Fruit fly (Drosophila melanogaster) whole organism, prepupa: ENCODE results near the gene mAcon1.
A peak's percentile ranks its signal among the peaks of the same experiment; 100 is the strongest.

ENCODE experiments used
- Blimp-1 ChIP-seq: fragments of 200-800 bp; sonication (Bioruptor generic); optimal IDR thresholded peaks from 3 replicates; lab custom pipeline; 2017; ENCODE audit warnings: missing biosample characterization, missing genetic modification characterization, mild to moderate bottlenecking, moderate library complexity, missing genetic modification reagents
- CG10631 ChIP-seq: fragments of 200-800 bp; sonication (Bioruptor generic); optimal IDR thresholded peaks from 2 replicates; lab custom pipeline; 2016; ENCODE audit warnings: missing biosample characterization, missing genetic modification characterization
- CG11294 ChIP-seq: fragments of 200-800 bp; sonication (Bioruptor generic); IDR thresholded peaks from 2 replicates; pipeline ENCODE4 v1.3.6; 2022; ENCODE audit warnings: missing biosample characterization, missing genetic modification characterization
- CG11762 ChIP-seq: fragments of 200-800 bp; sonication (Bioruptor generic); optimal IDR thresholded peaks from 3 replicates; lab custom pipeline; 2016; ENCODE audit warnings: missing biosample characterization, missing genetic modification characterization; ENCODE audit not compliant: insufficient read depth
- CG11902 ChIP-seq: fragments of 200-800 bp; sonication (Bioruptor generic); optimal IDR thresholded peaks from 3 replicates; lab custom pipeline; 2016; ENCODE audit warnings: missing biosample characterization, missing genetic modification characterization
- CG15336 ChIP-seq: fragments of 200-800 bp; sonication (Bioruptor generic); IDR thresholded peaks from 2 replicates; pipeline ENCODE4 v1.3.6; 2022; ENCODE audit warnings: missing biosample characterization, missing genetic modification characterization
- CG1621 ChIP-seq: fragments of 200-800 bp; sonication (Bioruptor generic); optimal IDR thresholded peaks from 3 replicates; lab custom pipeline; 2018; ENCODE audit warnings: missing biosample characterization, mild to moderate bottlenecking, missing genetic modification characterization
- CG16779 ChIP-seq: fragments of 200-800 bp; sonication (Bioruptor generic); optimal IDR thresholded peaks from 3 replicates; lab custom pipeline; 2017; ENCODE audit warnings: missing biosample characterization, mild to moderate bottlenecking, missing genetic modification characterization
- CG31627 ChIP-seq: fragments of 200-800 bp; sonication (Bioruptor generic); optimal IDR thresholded peaks from 3 replicates; lab custom pipeline; 2016; ENCODE audit warnings: missing biosample characterization, missing genetic modification characterization
- CG32006 ChIP-seq: fragments of 200-800 bp; sonication (Bioruptor generic); optimal IDR thresholded peaks from 3 replicates; lab custom pipeline; 2017; ENCODE audit warnings: missing biosample characterization, mild to moderate bottlenecking, missing genetic modification characterization
- CG3919 ChIP-seq: fragments of 200-800 bp; sonication (Bioruptor generic); optimal IDR thresholded peaks from 3 replicates; lab custom pipeline; 2016; ENCODE audit warnings: missing biosample characterization, missing genetic modification characterization
- CG4318 ChIP-seq: fragments of 200-800 bp; sonication (Bioruptor generic); optimal IDR thresholded peaks from 3 replicates; lab custom pipeline; 2017; ENCODE audit warnings: missing biosample characterization, mild to moderate bottlenecking, missing genetic modification characterization
- CG6163 ChIP-seq: fragments of 200-800 bp; sonication (Bioruptor generic); IDR thresholded peaks from 3 replicates; pipeline ENCODE4 v1.3.6; 2022; ENCODE audit warnings: missing biosample characterization, missing genetic modification characterization
- CG6276 ChIP-seq: fragments of 200-800 bp; sonication (Bioruptor generic); optimal IDR thresholded peaks from 2 replicates; lab custom pipeline; 2017; ENCODE audit warnings: missing biosample characterization, mild to moderate bottlenecking, missing genetic modification characterization
- CG6792 ChIP-seq: fragments of 200-800 bp; sonication (Bioruptor generic); optimal IDR thresholded peaks from 3 replicates; lab custom pipeline; 2016; ENCODE audit warnings: missing biosample characterization, missing genetic modification characterization
- CG6808 ChIP-seq: fragments of 200-800 bp; sonication (Bioruptor generic); optimal IDR thresholded peaks from 3 replicates; lab custom pipeline; 2017; ENCODE audit warnings: missing biosample characterization, missing genetic modification characterization, mild to moderate bottlenecking, moderate library complexity, missing genetic modification reagents
- CG6854 ChIP-seq: fragments of 200-800 bp; sonication (Bioruptor generic); optimal IDR thresholded peaks from 2 replicates; lab custom pipeline; 2017; ENCODE audit warnings: missing biosample characterization, mild to moderate bottlenecking, missing genetic modification characterization
- CG7368 ChIP-seq: fragments of 200-800 bp; sonication (Bioruptor generic); optimal IDR thresholded peaks from 3 replicates; lab custom pipeline; 2016; ENCODE audit warnings: missing biosample characterization, missing genetic modification characterization
- CG8319 ChIP-seq: fragments of 200-800 bp; sonication (Bioruptor generic); optimal IDR thresholded peaks from 3 replicates; lab custom pipeline; 2016; ENCODE audit warnings: missing biosample characterization, missing genetic modification characterization
- CG8632 ChIP-seq: fragments of 200-800 bp; sonication (Bioruptor generic); optimal IDR thresholded peaks from 3 replicates; lab custom pipeline; 2016; ENCODE audit warnings: missing biosample characterization, missing genetic modification characterization
- Eip75B ChIP-seq: fragments of 200-800 bp; sonication (Bioruptor generic); optimal IDR thresholded peaks from 3 replicates; lab custom pipeline; 2016; ENCODE audit warnings: missing biosample characterization, missing genetic modification characterization
- Eip78C ChIP-seq: fragments of 200-800 bp; sonication (Bioruptor generic); peaks from one replicate; lab custom pipeline; 2016; ENCODE audit warnings: missing biosample characterization, missing genetic modification characterization
- Eip93F ChIP-seq: fragments of 200-800 bp; sonication (Bioruptor generic); optimal IDR thresholded peaks from 2 replicates; lab custom pipeline; 2016; ENCODE audit warnings: missing biosample characterization, mild to moderate bottlenecking, missing genetic modification characterization
- Ets21C ChIP-seq: fragments of 200-800 bp; sonication (Bioruptor generic); optimal IDR thresholded peaks from 3 replicates; lab custom pipeline; 2016; ENCODE audit warnings: missing biosample characterization, missing genetic modification characterization
- Ets96B ChIP-seq: fragments of 200-800 bp; optimal IDR thresholded peaks from 2 replicates; lab custom pipeline; 2019; ENCODE audit warnings: missing biosample characterization, mild to moderate bottlenecking, missing genetic modification characterization, moderate library complexity
- Gug ChIP-seq: fragments of 200-800 bp; sonication (Bioruptor generic); IDR thresholded peaks from 2 replicates; pipeline ENCODE4 v1.3.6; 2022; ENCODE audit warnings: missing biosample characterization, missing genetic modification characterization
- Hr38 ChIP-seq: sonication (Bioruptor generic); optimal IDR thresholded peaks from 2 replicates; lab custom pipeline; 2016; ENCODE audit warnings: missing biosample characterization, missing genetic modification characterization
- Hr39 ChIP-seq: fragments of 200-800 bp; sonication (Bioruptor generic); optimal IDR thresholded peaks from 2 replicates; lab custom pipeline; 2016; ENCODE audit warnings: missing biosample characterization, missing genetic modification characterization
- Hr4 ChIP-seq: fragments of 200-800 bp; sonication (Bioruptor generic); optimal IDR thresholded peaks from 3 replicates; lab custom pipeline; 2016; ENCODE audit warnings: missing biosample characterization, missing genetic modification characterization
- Lpt ChIP-seq: fragments of 200-800 bp; sonication (Bioruptor generic); optimal IDR thresholded peaks from 3 replicates; lab custom pipeline; 2016; ENCODE audit warnings: missing biosample characterization, missing genetic modification characterization
- Met ChIP-seq: fragments of 200-800 bp; sonication (Bioruptor generic); optimal IDR thresholded peaks from 3 replicates; lab custom pipeline; 2016; ENCODE audit warnings: missing biosample characterization, missing genetic modification characterization
- OdsH ChIP-seq: fragments of 200-800 bp; sonication (Bioruptor generic); optimal IDR thresholded peaks from 3 replicates; lab custom pipeline; 2016; ENCODE audit warnings: missing biosample characterization, missing genetic modification characterization
- Smox ChIP-seq: fragments of 200-800 bp; sonication (Bioruptor generic); optimal IDR thresholded peaks from 3 replicates; lab custom pipeline; 2016; ENCODE audit warnings: missing biosample characterization, missing genetic modification characterization
- Sox102F ChIP-seq: fragments of 200-800 bp; sonication (Bioruptor generic); optimal IDR thresholded peaks from 2 replicates; lab custom pipeline; 2016; ENCODE audit warnings: missing biosample characterization, mild to moderate bottlenecking, missing genetic modification characterization
- Sox14 ChIP-seq: fragments of 200-800 bp; sonication (Bioruptor generic); optimal IDR thresholded peaks from 3 replicates; lab custom pipeline; 2016; ENCODE audit warnings: missing biosample characterization, missing genetic modification characterization
- Sox15 ChIP-seq: fragments of 200-800 bp; sonication (Bioruptor generic); optimal IDR thresholded peaks from 3 replicates; lab custom pipeline; 2016; ENCODE audit warnings: missing biosample characterization, missing genetic modification characterization
- achi ChIP-seq: fragments of 200-800 bp; sonication (Bioruptor generic); optimal IDR thresholded peaks from 3 replicates; lab custom pipeline; 2016; ENCODE audit warnings: missing biosample characterization, missing genetic modification characterization
- acj6 ChIP-seq: fragments of 200-800 bp; sonication (Bioruptor generic); optimal IDR thresholded peaks from 3 replicates; lab custom pipeline; 2016; ENCODE audit warnings: missing biosample characterization, missing genetic modification characterization
- cyc ChIP-seq: fragments of 200-800 bp; sonication (Bioruptor generic); optimal IDR thresholded peaks from 3 replicates; lab custom pipeline; 2016; ENCODE audit warnings: missing biosample characterization, missing genetic modification characterization
- dac ChIP-seq: fragments of 200-800 bp; sonication (Bioruptor generic); optimal IDR thresholded peaks from 2 replicates; lab custom pipeline; 2017; ENCODE audit warnings: missing biosample characterization, mild to moderate bottlenecking, missing genetic modification characterization
- eg ChIP-seq: fragments of 200-800 bp; sonication (Bioruptor generic); IDR thresholded peaks from 3 replicates; pipeline ENCODE4 v1.3.6; 2022; ENCODE audit warnings: missing biosample characterization, missing genetic modification characterization
- esn ChIP-seq: fragments of 200-800 bp; sonication (Bioruptor generic); optimal IDR thresholded peaks from 2 replicates; lab custom pipeline; 2016; ENCODE audit warnings: missing biosample characterization, mild to moderate bottlenecking, missing genetic modification characterization, moderate library complexity
- fd85E ChIP-seq: fragments of 200-800 bp; sonication (Bioruptor generic); optimal IDR thresholded peaks from 3 replicates; lab custom pipeline; 2016; ENCODE audit warnings: missing biosample characterization, missing genetic modification characterization
- lz ChIP-seq: fragments of 200-800 bp; sonication (Bioruptor generic); optimal IDR thresholded peaks from 3 replicates; lab custom pipeline; 2016; ENCODE audit warnings: missing biosample characterization, missing genetic modification characterization
- net ChIP-seq: fragments of 200-800 bp; sonication (Bioruptor generic); optimal IDR thresholded peaks from 3 replicates; lab custom pipeline; 2016; ENCODE audit warnings: missing biosample characterization, missing genetic modification characterization
- salr ChIP-seq, 2 experiments: fragments of 200-800 bp; sonication (Bioruptor generic); optimal IDR thresholded peaks; 3 replicates each; lab custom pipeline; 2016 to 2018; ENCODE audit warnings: missing biosample characterization in 2 of 2, missing genetic modification characterization in 2 of 2, mild to moderate bottlenecking in 1 of 2
- spab ChIP-seq: fragments of 200-800 bp; sonication (Bioruptor generic); optimal IDR thresholded peaks from 2 replicates; lab custom pipeline; 2017; ENCODE audit warnings: missing biosample characterization, mild to moderate bottlenecking, missing genetic modification characterization, missing genetic modification reagents
- ss ChIP-seq, 2 experiments: fragments of 200-800 bp; sonication (Bioruptor generic); optimal IDR thresholded peaks; 2 replicates in 1 of 2; 3 replicates in 1 of 2; lab custom pipeline; 2017 to 2018; ENCODE audit warnings: mild to moderate bottlenecking in 2 of 2, missing biosample characterization in 2 of 2, missing genetic modification characterization in 2 of 2, moderate library complexity in 1 of 2
- topi ChIP-seq: fragments of 200-800 bp; sonication (Bioruptor generic); optimal IDR thresholded peaks from 3 replicates; lab custom pipeline; 2016; ENCODE audit warnings: missing biosample characterization, missing genetic modification characterization
- vri ChIP-seq: fragments of 200-800 bp; sonication (Bioruptor generic); optimal IDR thresholded peaks from 3 replicates; lab custom pipeline; 2016; ENCODE audit warnings: missing biosample characterization, mild to moderate bottlenecking, missing genetic modification characterization

mAcon1 gene

DNA sequence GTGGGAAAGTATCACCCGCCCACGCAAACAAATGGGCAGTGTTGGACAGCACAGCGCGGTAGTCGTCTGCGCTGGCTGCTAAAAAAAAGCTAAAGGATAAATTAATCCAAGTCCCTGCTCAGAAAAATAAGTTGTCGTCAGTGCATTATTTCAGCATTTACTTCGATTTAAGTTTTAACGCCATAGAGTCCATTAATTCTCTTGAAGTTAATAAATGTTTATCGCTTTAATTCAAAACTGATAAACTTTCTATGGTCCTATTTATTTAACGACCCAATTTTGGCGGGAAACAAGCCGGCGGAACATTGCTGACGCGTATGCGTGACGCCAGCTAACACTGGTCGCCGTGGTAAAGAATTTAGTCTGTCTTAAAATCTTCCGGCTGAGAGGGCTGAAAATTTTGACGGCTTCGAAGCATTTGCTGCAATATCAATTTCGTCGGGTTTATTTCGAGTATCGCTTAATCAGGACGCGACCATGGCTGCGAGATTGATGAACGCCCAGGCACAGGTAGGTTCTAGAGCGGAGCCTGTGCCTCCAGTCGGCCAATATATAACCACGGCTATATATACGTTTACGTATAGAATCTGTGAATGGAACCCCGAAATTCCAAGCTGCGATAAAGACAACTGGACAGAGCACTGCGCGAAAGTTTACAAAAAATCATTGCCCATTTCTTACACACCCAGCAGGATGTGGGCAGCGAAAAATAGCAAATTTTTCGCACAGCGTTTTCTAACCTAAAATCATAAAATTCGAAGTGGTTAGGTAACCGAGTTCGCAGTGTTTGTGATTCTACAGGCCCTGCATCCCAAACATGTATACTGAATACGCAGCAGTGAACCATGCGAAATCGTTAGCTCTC lies at the start of gene mAcon1, which contains the start of the genes CG43345 and CG43346:
mAcon1 (plus strand) TSS at position 276 of the 865 bp plus-strand sequence.
CG43345 (minus strand) TSS at position 287 of the 865 bp plus-strand sequence.
CG43346 (minus strand) TSS at position 287 of the 865 bp plus-strand sequence.
- peak; percentile 64 for TF ChIP-seq CG1621 (tag; lab: Kevin White, UChicago)
- peak; percentile 83 for TF ChIP-seq Hr39 (GFP tag; lab: Kevin White, UChicago)
- TF ChIP-seq spab (GFP tag; lab: Kevin White, UChicago): no peak
- TF ChIP-seq CG6808 (GFP tag; lab: Kevin White, UChicago): no peak
- no peak for TF ChIP-seq CG32006 (GFP tag; lab: Kevin White, UChicago)
- peak; percentile 83 for TF ChIP-seq Eip75B (GFP tag; lab: Kevin White, UChicago)
- TF ChIP-seq Ets96B: peak; percentile 66
- TF ChIP-seq CG11762: peak; percentile 69
- peak; percentile 77 for TF ChIP-seq CG11902 (GFP tag; lab: Kevin White, UChicago)
- TF ChIP-seq CG8632 (GFP tag; lab: Kevin White, UChicago): peak; percentile 66
- peak; percentile 83 for TF ChIP-seq Sox14 (GFP tag; lab: Kevin White, UChicago)
- TF ChIP-seq Eip93F: no peak
- peak; percentile 45; the same call in 1 of the 3 replicates for TF ChIP-seq CG6163 (GFP tag; lab: Robert Waterston, UW)
- no peak for TF ChIP-seq net (GFP tag; lab: Kevin White, UChicago)
- TF ChIP-seq Eip78C: peak; percentile 93
- no peak for TF ChIP-seq achi (GFP tag; lab: Kevin White, UChicago)
- peak; percentile 84 for TF ChIP-seq OdsH (GFP tag; lab: Kevin White, UChicago)
- peak; percentile 76 for TF ChIP-seq CG8319 (GFP tag; lab: Kevin White, UChicago)
- TF ChIP-seq CG6854 (GFP tag; lab: Kevin White, UChicago): peak; percentile 60
- peak in 1 of 2 experiments; percentile 79 for TF ChIP-seq ss (GFP tag; optimal IDR thresholded peaks at IDR 0.05; lab: Kevin White, UChicago)
- peak; percentile 57 to 66 for TF ChIP-seq salr (GFP tag; optimal IDR thresholded peaks at IDR 0.05; lab: Kevin White, UChicago)
- TF ChIP-seq Sox15 (GFP tag; lab: Kevin White, UChicago): peak; percentile 80
- TF ChIP-seq CG10631 (GFP tag; lab: Kevin White, UChicago): peak; percentile 80
- TF ChIP-seq Hr38: no peak
- TF ChIP-seq fd85E (GFP tag; lab: Kevin White, UChicago): peak; percentile 47
- TF ChIP-seq vri (GFP tag; lab: Kevin White, UChicago): peak; percentile 80
- TF ChIP-seq CG4318: no peak
- TF ChIP-seq cyc (GFP tag; lab: Kevin White, UChicago): peak; percentile 87
- TF ChIP-seq Blimp-1 (GFP tag; lab: Kevin White, UChicago): no peak
- TF ChIP-seq CG15336 (GFP tag; lab: Robert Waterston, UW): peak; percentile 35; the same call in 1 of the 2 replicates
- peak; percentile 43 for TF ChIP-seq dac (GFP tag; lab: Kevin White, UChicago)
- TF ChIP-seq eg: no peak
- no peak for TF ChIP-seq Met
- TF ChIP-seq acj6 (GFP tag; lab: Kevin White, UChicago): peak; percentile 82
- peak; percentile 87 for TF ChIP-seq topi (GFP tag; lab: Kevin White, UChicago)
- TF ChIP-seq CG3919 (GFP tag; lab: Kevin White, UChicago): no peak
- TF ChIP-seq Ets21C: no peak
- TF ChIP-seq CG6792 (GFP tag; lab: Kevin White, UChicago): peak; percentile 79
- peak; percentile 90 for TF ChIP-seq lz
- no peak for TF ChIP-seq Hr4 (GFP tag; lab: Kevin White, UChicago)
- no peak for TF ChIP-seq CG6276 (GFP tag; lab: Kevin White, UChicago)
- TF ChIP-seq Sox102F (GFP tag; lab: Kevin White, UChicago): no peak
- peak; percentile 94 for TF ChIP-seq CG31627 (GFP tag; lab: Kevin White, UChicago)
- TF ChIP-seq CG7368 (GFP tag; lab: Kevin White, UChicago): no peak
- TF ChIP-seq Smox (GFP tag; lab: Kevin White, UChicago): no peak
- TF ChIP-seq CG11294 (GFP tag; lab: Robert Waterston, UW): peak; percentile 16; the same call in 1 of the 2 replicates
- TF ChIP-seq Gug (GFP tag; lab: Robert Waterston, UW): peak; percentile 73
- peak; percentile 89 for TF ChIP-seq esn
- TF ChIP-seq Lpt: peak; percentile 56
- no peak for TF ChIP-seq CG16779 (tag; lab: Kevin White, UChicago)
